Fruit fly (Drosophila melanogaster) whole organism, pupa: ENCODE measurements around the gene AnxB9.

Experiments
- CG13204 ChIP-seq: fragments of 200-800 bp; sonication (Bioruptor generic); optimal IDR thresholded peaks from 2 replicates; lab custom pipeline; 2018; ENCODE audit warnings: missing biosample characterization, mild to moderate bottlenecking, missing genetic modification characterization, moderate library complexity
- CG14655 ChIP-seq: fragments of 200-800 bp; sonication (Bioruptor generic); optimal IDR thresholded peaks from 3 replicates; lab custom pipeline; 2017; ENCODE audit warnings: mild to moderate bottlenecking, missing biosample characterization, missing genetic modification reagents, missing genetic modification characterization
- CG15710 ChIP-seq: fragments of 200-800 bp; sonication (Bioruptor generic); optimal IDR thresholded peaks from 2 replicates; lab custom pipeline; 2018; ENCODE audit warnings: missing biosample characterization, mild to moderate bottlenecking, missing genetic modification characterization, moderate library complexity
- CG17806 ChIP-seq: fragments of 200-800 bp; sonication (Bioruptor generic); optimal IDR thresholded peaks from 2 replicates; lab custom pipeline; 2018; ENCODE audit warnings: missing biosample characterization, mild to moderate bottlenecking, missing genetic modification characterization, moderate library complexity
- CG32121 ChIP-seq: fragments of 200-800 bp; sonication (Bioruptor generic); IDR thresholded peaks from 2 replicates; pipeline ENCODE4 v1.3.6; 2022; ENCODE audit warnings: missing biosample characterization, missing genetic modification characterization
- CG8159 ChIP-seq: fragments of 200-800 bp; sonication (Bioruptor generic); optimal IDR thresholded peaks from 3 replicates; lab custom pipeline; 2018; ENCODE audit warnings: missing biosample characterization, mild to moderate bottlenecking, missing genetic modification characterization, moderate library complexity
- CG8301 ChIP-seq: fragments of 200-800 bp; sonication (Bioruptor generic); optimal IDR thresholded peaks from 2 replicates; lab custom pipeline; 2018; ENCODE audit warnings: missing biosample characterization, mild to moderate bottlenecking, missing genetic modification characterization
- CG9948 ChIP-seq: fragments of 200-800 bp; sonication (Bioruptor generic); optimal IDR thresholded peaks from 2 replicates; lab custom pipeline; 2018; ENCODE audit warnings: missing biosample characterization, mild to moderate bottlenecking, missing genetic modification characterization, moderate library complexity
- EcR ChIP-seq: fragments of 200-800 bp; sonication (Bioruptor generic); optimal IDR thresholded peaks from 3 replicates; lab custom pipeline; 2019; ENCODE audit warnings: missing biosample characterization, missing genetic modification characterization, mild to moderate bottlenecking, moderate library complexity, missing genetic modification reagents
- Ets98B ChIP-seq: fragments of 200-800 bp; sonication (Bioruptor generic); IDR thresholded peaks from 2 replicates; pipeline ENCODE4 v1.3.6; 2022; ENCODE audit warnings: missing biosample characterization, missing genetic modification characterization
- Snoo ChIP-seq: fragments of 200-800 bp; sonication (Bioruptor generic); optimal IDR thresholded peaks from 3 replicates; lab custom pipeline; 2017; ENCODE audit warnings: missing biosample characterization, mild to moderate bottlenecking, missing genetic modification characterization, inconsistent platforms
- fd96Ca ChIP-seq: fragments of 200-800 bp; sonication (Bioruptor generic); IDR thresholded peaks from 3 replicates; pipeline ENCODE4 v1.3.6; 2022; ENCODE audit warnings: missing biosample characterization, missing genetic modification characterization
- rn ChIP-seq: fragments of 200-800 bp; sonication (Bioruptor generic); IDR thresholded peaks from 2 replicates; pipeline ENCODE4 v1.3.6; 2022; ENCODE audit warnings: missing biosample characterization, missing genetic modification characterization

DNA sequence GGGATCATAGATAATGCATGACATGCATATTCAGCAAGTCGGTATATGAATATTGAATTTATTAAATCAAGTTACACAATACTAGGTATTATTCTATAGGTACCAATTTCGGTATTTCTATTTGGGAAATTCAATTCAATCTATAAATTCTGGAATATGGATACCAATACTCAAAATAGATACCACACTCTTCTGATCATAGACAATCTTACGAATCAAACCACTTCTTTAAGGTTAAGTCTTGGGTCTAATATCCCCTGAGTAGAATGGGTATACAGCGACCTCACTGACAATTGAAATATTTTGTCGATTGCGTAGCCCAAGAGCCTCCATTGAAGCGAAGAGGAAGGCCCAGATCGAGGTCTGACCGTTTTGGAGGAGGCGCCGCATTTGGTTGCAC is 27.8 kb downstream of the AnxB9 start:
- TF ChIP-seq CG9948 (no peak), CG8301 (tag; lab: Kevin White, UChicago) (no peak), CG8159 (tag; lab: Kevin White, UChicago) (no peak), EcR (GFP tag; lab: Kevin White, UChicago) (no peak), CG14655 (GFP tag; lab: Kevin White, UChicago) (no peak), fd96Ca (no peak), rn (GFP tag; lab: Robert Waterston, UW) (no peak), CG17806 (tag; lab: Kevin White, UChicago) (no peak), Ets98B (GFP tag; lab: Robert Waterston, UW) (no peak), Snoo (tag; lab: Kevin White, UChicago) (no peak), CG15710 (tag; lab: Kevin White, UChicago) (no peak), CG32121 (GFP tag; lab: Robert Waterston, UW) (no peak), CG13204 (no peak)
